Worm (Caenorhabditis elegans): ENCODE results near the gene srbc-24.

Gene srbc-24

DNA sequence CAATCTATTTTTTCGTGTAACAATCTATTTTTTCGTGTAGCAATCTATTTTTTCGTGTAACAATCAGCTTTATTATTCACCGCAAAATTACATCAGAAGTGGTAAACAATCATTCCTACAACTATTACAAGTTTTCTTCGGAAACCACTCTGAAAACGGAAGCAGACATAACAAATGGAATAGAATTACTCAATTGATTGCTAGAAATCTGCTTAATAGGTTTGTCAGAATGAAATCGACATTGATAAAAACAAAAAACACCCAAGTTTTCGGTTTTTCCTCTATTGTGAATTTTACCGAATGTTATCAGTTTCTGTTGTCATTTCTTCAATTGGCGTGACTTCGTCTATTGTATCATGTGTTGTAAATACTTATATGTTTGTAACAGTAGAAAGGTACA lies 4.8 kb upstream of the srbc-24 start, which contains the start of gene srbc-20:
TSS of gene srbc-20 (plus strand) at position 301 of the 400 bp plus-strand sequence.
- TF ChIP-seq med-1 (GFP tag; optimal IDR thresholded peaks at IDR 0.05; ENCODE audit: insufficient read depth) (no peak), ztf-23 (GFP tag; IDR thresholded peaks at IDR 0.05) (no peak), cog-1 (tag; optimal IDR thresholded peaks at IDR 0.05) (no peak), klf-2 (GFP tag; conservative IDR thresholded peaks at IDR 0.05) (no peak), flt-1 (GFP tag; IDR thresholded peaks at IDR 0.05) (no peak), tab-1 (GFP tag; IDR thresholded peaks at IDR 0.05) (no peak), ztf-29 (GFP tag; IDR thresholded peaks at IDR 0.05) (no peak)

DNA sequence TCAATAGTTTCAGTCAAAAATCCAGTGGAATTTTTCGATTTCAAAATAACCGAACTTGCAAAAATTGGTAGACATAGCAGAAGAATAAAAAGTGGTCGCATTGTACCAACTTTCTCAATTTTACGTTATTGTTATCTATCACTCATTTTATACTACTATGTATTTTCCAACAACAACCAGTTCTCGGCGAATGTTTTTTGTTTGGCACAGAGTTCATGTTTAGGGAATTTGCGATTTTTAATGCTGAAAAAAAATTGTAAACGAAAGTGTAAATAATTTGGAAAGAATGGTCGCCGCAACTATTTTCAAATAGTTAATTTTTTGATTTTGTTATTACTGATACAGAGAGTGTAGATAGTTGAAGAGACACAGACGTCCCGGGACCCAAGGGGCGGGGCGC lies 2.1 kb upstream of the srbc-24 start, which contains the start of gene C45H4.21:
TSS of gene C45H4.21 (minus strand) at position 101 of the 400 bp plus-strand sequence.
- TF ChIP-seq ref-1 (GFP tag; conservative IDR thresholded peaks at IDR 0.05) (no peak), med-1 (GFP tag; optimal IDR thresholded peaks at IDR 0.05; ENCODE audit: insufficient read depth) (no peak), T22C8.4 (GFP tag; IDR thresholded peaks at IDR 0.05) (no peak), flt-1 (GFP tag; IDR thresholded peaks at IDR 0.05) (no peak), ztf-29 (GFP tag; IDR thresholded peaks at IDR 0.05) (no peak), cog-1 (tag; optimal IDR thresholded peaks at IDR 0.05) (no peak), ztf-23 (GFP tag; IDR thresholded peaks at IDR 0.05) (no peak), klf-2 (GFP tag; conservative IDR thresholded peaks at IDR 0.05) (no peak), tab-1 (GFP tag; IDR thresholded peaks at IDR 0.05) (no peak)

DNA sequence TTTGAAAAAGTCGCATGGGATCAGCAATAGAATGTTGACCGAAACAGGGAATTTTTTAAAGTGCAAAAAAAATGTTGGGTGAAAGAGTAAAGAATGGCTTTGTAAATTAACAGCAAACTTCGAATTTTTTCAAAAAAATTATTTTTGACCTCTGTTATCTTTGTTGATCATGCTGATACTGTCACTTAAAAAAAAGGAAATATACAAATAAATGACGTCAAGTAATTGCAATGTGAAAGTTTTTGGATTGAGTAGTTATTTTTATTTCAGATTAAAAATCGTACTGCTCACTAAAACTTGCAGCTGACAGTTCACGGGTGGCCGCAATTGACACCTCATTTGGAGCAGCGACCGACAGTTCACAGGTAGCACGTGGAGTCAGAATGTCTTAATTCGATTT lies 682 bp upstream of the srbc-24 start, which contains the start of gene C45H4.13:
TSS of gene C45H4.13 (minus strand) at position 101 of the 400 bp plus-strand sequence.
- TF ChIP-seq ref-1 (GFP tag; conservative IDR thresholded peaks at IDR 0.05) (no peak), med-1 (GFP tag; optimal IDR thresholded peaks at IDR 0.05; ENCODE audit: insufficient read depth) (no peak), tab-1 (GFP tag; IDR thresholded peaks at IDR 0.05) (no peak), ztf-29 (GFP tag; IDR thresholded peaks at IDR 0.05) (no peak), klf-2 (GFP tag; conservative IDR thresholded peaks at IDR 0.05) (no peak), cog-1 (tag; optimal IDR thresholded peaks at IDR 0.05) (no peak), T22C8.4 (GFP tag; IDR thresholded peaks at IDR 0.05) (no peak), ztf-23 (GFP tag; IDR thresholded peaks at IDR 0.05) (no peak), flt-1 (GFP tag; IDR thresholded peaks at IDR 0.05) (no peak)

DNA sequence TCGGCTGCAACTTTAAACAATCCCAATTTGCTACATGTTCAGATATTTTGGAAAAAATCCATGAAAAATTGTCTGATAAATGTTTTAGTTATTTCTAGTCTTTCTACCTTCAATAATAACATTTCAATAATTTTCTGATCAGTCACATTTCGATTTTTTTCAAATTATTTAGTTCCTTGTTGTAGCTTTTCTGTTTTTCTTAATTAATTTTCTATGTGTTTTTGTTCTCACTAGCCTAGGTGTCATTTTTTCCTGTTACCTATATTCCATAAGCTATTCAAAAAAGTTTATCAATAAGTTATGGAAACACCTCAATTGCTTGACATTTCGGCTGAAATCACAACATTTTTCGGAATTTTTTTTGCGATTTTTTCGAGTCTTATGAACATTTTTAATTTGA lies 1.7 kb downstream of the srbc-24 start, which contains the start of gene srbc-23:
TSS of gene srbc-23 (plus strand) at position 301 of the 400 bp plus-strand sequence.
- TF ChIP-seq klf-2 (GFP tag; conservative IDR thresholded peaks at IDR 0.05) (no peak), T22C8.4 (GFP tag; IDR thresholded peaks at IDR 0.05) (no peak), ztf-29 (GFP tag; IDR thresholded peaks at IDR 0.05) (no peak), ztf-23 (GFP tag; IDR thresholded peaks at IDR 0.05) (no peak)

DNA sequence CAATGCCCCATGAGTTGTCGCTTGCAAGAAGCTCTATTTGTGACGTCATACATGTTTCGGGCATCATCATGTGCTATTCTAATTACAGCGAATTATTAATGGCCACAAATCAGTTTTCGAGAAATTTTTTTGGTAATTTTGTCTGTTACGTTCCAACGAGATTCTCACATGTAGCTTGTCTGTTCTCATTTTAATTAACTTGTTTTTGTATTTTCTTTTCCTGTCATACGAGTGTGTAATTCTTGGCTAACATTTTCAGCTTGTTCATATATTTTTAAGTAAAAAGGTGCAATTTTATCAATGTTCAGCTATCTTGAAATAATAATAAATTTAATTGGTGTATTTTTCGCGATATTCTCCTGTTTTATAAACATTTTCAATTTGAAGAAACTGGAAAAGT lies 3.7 kb downstream of the srbc-24 start, which contains the start of gene srbc-21:
TSS of gene srbc-21 (plus strand) at position 301 of the 400 bp plus-strand sequence.
- no peak for TF ChIP-seq ref-1 (GFP tag; conservative IDR thresholded peaks at IDR 0.05)
- no peak for TF ChIP-seq flt-1 (GFP tag; IDR thresholded peaks at IDR 0.05)
- no peak for TF ChIP-seq ztf-23 (GFP tag; IDR thresholded peaks at IDR 0.05)
- TF ChIP-seq tab-1 (GFP tag; IDR thresholded peaks at IDR 0.05): no peak
- TF ChIP-seq cog-1 (tag; optimal IDR thresholded peaks at IDR 0.05): no peak
- TF ChIP-seq med-1 (GFP tag; optimal IDR thresholded peaks at IDR 0.05; ENCODE audit: insufficient read depth): no peak
- TF ChIP-seq klf-2 (GFP tag; conservative IDR thresholded peaks at IDR 0.05): no peak
- TF ChIP-seq T22C8.4 (GFP tag; IDR thresholded peaks at IDR 0.05): no peak
- TF ChIP-seq ztf-29 (GFP tag; IDR thresholded peaks at IDR 0.05): no peak

DNA sequence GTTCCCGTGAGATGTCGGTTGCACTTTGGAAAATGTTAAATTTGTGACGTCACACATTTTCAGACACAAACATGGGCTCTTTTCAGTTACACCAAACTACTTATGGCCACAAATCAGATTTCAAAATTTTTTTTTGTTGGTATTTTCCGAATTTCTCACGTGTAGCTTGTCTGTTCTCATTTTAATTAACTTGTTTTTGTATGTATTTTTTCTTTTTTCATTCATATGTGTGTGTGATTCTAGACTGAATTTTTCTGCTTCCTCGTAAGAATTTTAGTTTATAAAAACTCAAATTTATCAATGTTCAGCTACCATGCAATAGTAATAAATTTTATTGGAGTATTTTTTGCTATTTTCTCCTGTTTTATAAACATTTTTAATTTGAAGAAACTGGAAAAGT lies 5.3 kb downstream of the srbc-24 start, which contains the start of gene srbc-22:
TSS of gene srbc-22 (plus strand) at position 301 of the 400 bp plus-strand sequence.
- TF ChIP-seq T22C8.4 (GFP tag; IDR thresholded peaks at IDR 0.05): no peak

DNA sequence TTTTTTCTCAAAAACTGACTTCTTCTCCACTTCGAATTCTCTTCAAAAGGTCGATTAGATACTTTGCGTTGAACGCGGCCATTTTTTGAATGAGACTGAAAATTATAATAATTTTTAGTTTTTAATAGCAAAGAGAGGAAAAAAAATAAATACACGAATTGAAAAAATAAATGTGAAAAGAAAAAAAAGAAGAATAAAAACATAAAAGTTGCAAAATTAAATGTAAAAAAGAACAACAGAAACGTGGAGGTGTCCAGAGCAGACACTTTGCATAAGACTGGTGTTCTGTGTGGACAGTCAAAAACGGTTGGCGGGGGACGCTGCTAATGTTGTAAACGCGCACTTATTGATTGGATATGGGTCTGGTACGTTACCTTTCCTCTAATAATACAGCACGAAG lies 7.8 kb downstream of the srbc-24 start, which contains the start of gene C45H4.14:
TSS of gene C45H4.14 (minus strand) at position 101 of the 400 bp plus-strand sequence.
- TF ChIP-seq flt-1 (GFP tag; IDR thresholded peaks at IDR 0.05) (no peak), ztf-23 (GFP tag; IDR thresholded peaks at IDR 0.05) (no peak), cog-1 (tag; optimal IDR thresholded peaks at IDR 0.05) (no peak), T22C8.4 (GFP tag; IDR thresholded peaks at IDR 0.05) (no peak)

DNA sequence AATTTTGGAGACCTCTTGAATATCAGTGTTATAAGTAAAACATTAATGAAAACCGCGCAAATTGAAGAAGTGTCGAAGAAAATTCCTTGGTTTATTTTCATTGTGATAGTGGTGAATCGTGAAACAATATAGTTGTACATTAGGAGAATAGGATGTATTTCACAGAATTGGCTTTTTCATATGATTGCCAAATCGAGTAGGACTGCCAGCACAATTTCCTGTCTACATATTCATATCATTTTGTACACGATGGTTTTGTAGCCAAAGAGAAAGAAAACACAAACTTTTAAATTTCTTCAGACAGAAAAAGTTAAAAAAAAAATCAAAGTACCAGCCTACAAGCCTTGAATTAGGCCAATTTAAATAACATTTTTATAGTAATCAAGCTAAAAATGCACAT lies 12.2 kb downstream of the srbc-24 start, which contains the start of gene str-255:
TSS of gene str-255 (minus strand) at position 101 of the 400 bp plus-strand sequence.
- TF ChIP-seq ztf-23 (GFP tag; IDR thresholded peaks at IDR 0.05) (no peak), cog-1 (tag; optimal IDR thresholded peaks at IDR 0.05) (no peak), flt-1 (GFP tag; IDR thresholded peaks at IDR 0.05) (no peak), klf-2 (GFP tag; conservative IDR thresholded peaks at IDR 0.05) (no peak), T22C8.4 (GFP tag; IDR thresholded peaks at IDR 0.05) (no peak), med-1 (GFP tag; optimal IDR thresholded peaks at IDR 0.05; ENCODE audit: insufficient read depth) (no peak), tab-1 (GFP tag; IDR thresholded peaks at IDR 0.05) (no peak), ref-1 (GFP tag; conservative IDR thresholded peaks at IDR 0.05) (no peak), ztf-29 (GFP tag; IDR thresholded peaks at IDR 0.05) (no peak)

DNA sequence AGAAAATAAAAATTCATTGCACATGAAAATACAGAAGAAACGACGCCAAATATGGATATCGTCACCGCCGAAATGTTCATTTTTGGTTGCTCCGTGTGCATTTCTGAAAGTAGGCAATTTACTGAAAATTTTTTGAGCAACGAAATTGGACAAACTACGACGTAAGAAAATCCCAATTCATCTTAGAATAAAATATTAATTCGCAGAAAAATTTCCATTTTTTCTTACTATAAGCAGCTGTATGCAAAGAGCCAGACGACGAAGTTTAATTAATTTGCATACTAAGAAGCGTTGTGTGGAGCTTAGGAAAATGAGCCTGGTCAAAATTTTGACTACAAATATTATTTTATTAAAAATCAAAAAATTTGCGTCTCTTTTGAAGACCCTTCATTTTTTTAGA lies 15.1 kb downstream of the srbc-24 start, which contains the start of gene srbc-19:
TSS of gene srbc-19 (minus strand) at position 101 of the 400 bp plus-strand sequence.
- TF ChIP-seq cog-1 (tag; optimal IDR thresholded peaks at IDR 0.05) (no peak), tab-1 (GFP tag; IDR thresholded peaks at IDR 0.05) (no peak), ztf-29 (GFP tag; IDR thresholded peaks at IDR 0.05) (no peak), T22C8.4 (GFP tag; IDR thresholded peaks at IDR 0.05) (no peak), med-1 (GFP tag; optimal IDR thresholded peaks at IDR 0.05; ENCODE audit: insufficient read depth) (no peak), ref-1 (GFP tag; conservative IDR thresholded peaks at IDR 0.05) (no peak), flt-1 (GFP tag; IDR thresholded peaks at IDR 0.05) (no peak), ztf-23 (GFP tag; IDR thresholded peaks at IDR 0.05) (no peak), klf-2 (GFP tag; conservative IDR thresholded peaks at IDR 0.05) (no peak)

DNA sequence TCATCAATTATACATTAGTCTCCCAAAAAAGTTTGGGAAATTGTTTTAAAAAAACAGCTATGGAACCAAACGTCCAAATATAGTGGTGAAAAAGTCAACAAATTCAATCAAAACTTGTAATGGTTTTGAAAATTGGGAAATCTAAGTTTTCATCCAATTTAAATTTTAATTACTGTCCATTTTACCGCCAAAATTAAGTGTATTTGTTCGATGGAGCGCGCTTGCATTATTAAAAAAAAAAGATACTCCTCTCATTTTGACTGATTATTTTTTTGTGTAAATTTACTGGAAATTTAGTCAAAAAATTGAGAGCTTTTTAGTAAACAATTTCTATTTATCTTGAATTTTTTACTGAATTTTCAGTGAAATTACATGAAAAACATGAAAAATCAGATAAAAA lies 22.9 kb downstream of the srbc-24 start:
- no peak for TF ChIP-seq ztf-23 (GFP tag; IDR thresholded peaks at IDR 0.05)
- no peak for TF ChIP-seq flt-1 (GFP tag; IDR thresholded peaks at IDR 0.05)
- TF ChIP-seq med-1 (GFP tag; optimal IDR thresholded peaks at IDR 0.05; ENCODE audit: insufficient read depth): no peak
- TF ChIP-seq ztf-29 (GFP tag; IDR thresholded peaks at IDR 0.05): no peak
- TF ChIP-seq cog-1 (tag; optimal IDR thresholded peaks at IDR 0.05): no peak
- no peak for TF ChIP-seq tab-1 (GFP tag; IDR thresholded peaks at IDR 0.05)
- no peak for TF ChIP-seq ref-1 (GFP tag; conservative IDR thresholded peaks at IDR 0.05)
